Worm (Caenorhabditis elegans): ENCODE results near the gene Y37E11B.1.

DNA sequence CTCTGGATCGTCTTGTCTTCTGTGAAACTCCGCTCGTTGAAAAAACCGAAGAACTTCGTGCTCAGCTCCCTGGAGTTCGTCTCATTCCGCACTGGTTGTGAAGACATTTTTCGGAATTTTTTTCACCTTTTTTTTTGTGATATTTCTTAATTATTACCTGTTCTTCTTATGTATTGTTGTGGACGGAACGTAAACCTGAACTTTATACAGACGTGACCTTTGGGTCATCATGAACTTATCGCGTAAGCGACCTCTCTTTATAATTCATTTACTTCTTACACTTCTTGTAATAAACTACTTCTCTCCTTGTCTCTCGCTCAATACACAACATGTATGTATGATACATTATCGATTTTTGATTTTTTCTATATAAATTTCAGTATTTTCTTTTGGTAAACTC lies 47.3 kb upstream of the Y37E11B.1 start, which contains the start of gene M57.1:
- no peak for TF ChIP-seq ama-1 (optimal IDR thresholded peaks at IDR 0.05)
- TF ChIP-seq nhr-237 (tag; optimal IDR thresholded peaks at IDR 0.05): no peak
- TF ChIP-seq R02D3.7 (tag; optimal IDR thresholded peaks at IDR 0.05): no peak
- no peak for TF ChIP-seq nhr-12 (tag; optimal IDR thresholded peaks at IDR 0.05)
- no peak for TF ChIP-seq lsy-2 (tag; optimal IDR thresholded peaks at IDR 0.05)
- TF ChIP-seq snpc-4 (tag; optimal IDR thresholded peaks at IDR 0.05): no peak
- TF ChIP-seq skn-1 (tag; optimal IDR thresholded peaks at IDR 0.05): no peak
- no peak for TF ChIP-seq mbf-1 (tag; optimal IDR thresholded peaks at IDR 0.05)
- TF ChIP-seq lin-39 (tag; optimal IDR thresholded peaks at IDR 0.05): no peak
- TF ChIP-seq aly-2 (tag; optimal IDR thresholded peaks at IDR 0.05): no peak
- TF ChIP-seq unc-62 (GFP tag; optimal IDR thresholded peaks at IDR 0.05): no peak
